Fruit fly (Drosophila melanogaster) whole organism, embryonic: ENCODE results near the gene CG34283.
A peak's percentile ranks its signal among the peaks of the same experiment; 100 is the strongest.

Source experiments
- CG10147 ChIP-seq: fragments of 200-800 bp; sonication (Bioruptor generic); optimal IDR thresholded peaks from 2 replicates; lab custom pipeline; 2019; ENCODE audit warnings: missing biosample characterization, mild to moderate bottlenecking, missing genetic modification characterization, moderate library complexity
- CG12071 ChIP-seq: fragments of 200-800 bp; sonication (Bioruptor generic); optimal IDR thresholded peaks from 3 replicates; lab custom pipeline; 2018; ENCODE audit warnings: missing biosample characterization, mild to moderate bottlenecking, missing genetic modification characterization
- CG12104 ChIP-seq: fragments of 200-800 bp; sonication (Bioruptor generic); optimal IDR thresholded peaks from 3 replicates; lab custom pipeline; 2016; ENCODE audit warnings: missing biosample characterization, missing genetic modification characterization
- CG12769 ChIP-seq: fragments of 200-800 bp; sonication (Bioruptor generic); optimal IDR thresholded peaks from 2 replicates; lab custom pipeline; 2019; ENCODE audit warnings: missing biosample characterization, mild to moderate bottlenecking, missing genetic modification characterization, moderate library complexity
- CG13287 ChIP-seq: fragments of 200-800 bp; sonication (Bioruptor generic); IDR thresholded peaks from 2 replicates; pipeline ENCODE4 v1.3.6; 2022; ENCODE audit warnings: missing biosample characterization, missing genetic modification characterization; ENCODE audit not compliant: partially characterized antibody
- CG13296 ChIP-seq: fragments of 200-800 bp; sonication (Bioruptor generic); optimal IDR thresholded peaks from 3 replicates; lab custom pipeline; 2018; ENCODE audit warnings: missing biosample characterization, mild to moderate bottlenecking, missing genetic modification characterization
- CG15269 ChIP-seq: fragments of 200-800 bp; sonication (Bioruptor generic); optimal IDR thresholded peaks from 2 replicates; lab custom pipeline; 2018; ENCODE audit warnings: missing biosample characterization, mild to moderate bottlenecking, missing genetic modification characterization, moderate library complexity
- CG15479 ChIP-seq: fragments of 200-800 bp; sonication (Bioruptor generic); optimal IDR thresholded peaks from 3 replicates; lab custom pipeline; 2019; ENCODE audit warnings: missing biosample characterization, mild to moderate bottlenecking, missing genetic modification characterization, moderate library complexity
- CG17359 ChIP-seq: fragments of 200-800 bp; sonication (Bioruptor generic); optimal IDR thresholded peaks from 3 replicates; lab custom pipeline; 2018; ENCODE audit warnings: missing biosample characterization, mild to moderate bottlenecking, missing genetic modification characterization, moderate library complexity
- CG18476 ChIP-seq: fragments of 200-800 bp; sonication (Bioruptor generic); optimal IDR thresholded peaks from 2 replicates; lab custom pipeline; 2016; ENCODE audit warnings: missing biosample characterization, mild to moderate bottlenecking, missing genetic modification characterization
- CG18599 ChIP-seq: fragments of 200-800 bp; sonication (Bioruptor generic); optimal IDR thresholded peaks from 3 replicates; lab custom pipeline; 2017; ENCODE audit warnings: missing biosample characterization, missing genetic modification characterization, mild to moderate bottlenecking, moderate library complexity, missing genetic modification reagents
- CG2120 ChIP-seq: fragments of 200-800 bp; sonication (Bioruptor generic); optimal IDR thresholded peaks from 3 replicates; lab custom pipeline; 2016; ENCODE audit warnings: missing biosample characterization, missing genetic modification characterization
- CG32532 ChIP-seq: fragments of 200-800 bp; sonication (Bioruptor generic); IDR thresholded peaks from 2 replicates; pipeline ENCODE4 v1.3.6; 2022; ENCODE audit warnings: missing biosample characterization, missing genetic modification characterization
- CG6654 ChIP-seq: fragments of 200-800 bp; sonication (Bioruptor generic); optimal IDR thresholded peaks from 2 replicates; lab custom pipeline; 2017; ENCODE audit warnings: missing biosample characterization, mild to moderate bottlenecking, missing genetic modification characterization
- CG6813 ChIP-seq: fragments of 200-800 bp; sonication (Bioruptor generic); optimal IDR thresholded peaks from 2 replicates; lab custom pipeline; 2017; ENCODE audit warnings: missing biosample characterization, missing genetic modification characterization, mild to moderate bottlenecking, moderate library complexity, missing genetic modification reagents
- CG7556 ChIP-seq: fragments of 200-800 bp; sonication (Bioruptor generic); optimal IDR thresholded peaks from 2 replicates; lab custom pipeline; 2017; ENCODE audit warnings: missing biosample characterization, mild to moderate bottlenecking, missing genetic modification characterization
- CG9932 ChIP-seq: fragments of 200-800 bp; sonication (Bioruptor generic); IDR thresholded peaks from 2 replicates; pipeline ENCODE4 v1.3.6; 2022; ENCODE audit warnings: missing biosample characterization, missing genetic modification characterization
- Eip74EF ChIP-seq, 2 experiments: fragments of 200-800 bp in 1 of 2; fragments of >200 bp in 1 of 2; sonication (Bioruptor generic) in 1 of 2; optimal IDR thresholded peaks; 2 replicates each; lab custom pipeline; 2017 to 2019; ENCODE audit warnings: missing biosample characterization in 2 of 2, missing genetic modification characterization in 2 of 2, mild to moderate bottlenecking in 1 of 2, moderate library complexity in 1 of 2
- Ets65A ChIP-seq: fragments of 200-800 bp; sonication (Bioruptor generic); peaks from one replicate; lab custom pipeline; 2016; ENCODE audit warnings: missing biosample characterization, missing genetic modification characterization
- Ets97D ChIP-seq: fragments of 200-800 bp; sonication (Bioruptor generic); optimal IDR thresholded peaks from 3 replicates; lab custom pipeline; 2016; ENCODE audit warnings: missing biosample characterization, missing genetic modification characterization
- Gsc ChIP-seq: fragments of 200-800 bp; sonication (Bioruptor generic); IDR thresholded peaks from 2 replicates; pipeline ENCODE4 v1.3.6; 2022; ENCODE audit warnings: missing biosample characterization, missing genetic modification characterization
- HLHmδ ChIP-seq: fragments of 200-800 bp; sonication (Bioruptor generic); optimal IDR thresholded peaks from 2 replicates; lab custom pipeline; 2018; ENCODE audit warnings: missing biosample characterization, mild to moderate bottlenecking, missing genetic modification characterization, moderate library complexity
- Jarid2 ChIP-seq: fragments of 200-800 bp; sonication (Bioruptor generic); optimal IDR thresholded peaks from 3 replicates; lab custom pipeline; 2017; ENCODE audit warnings: mild to moderate bottlenecking, missing biosample characterization, missing genetic modification reagents, missing genetic modification characterization
- Lim3 ChIP-seq: fragments of 200-800 bp; sonication (Bioruptor generic); IDR thresholded peaks from 2 replicates; pipeline ENCODE4 v1.3.6; 2022; ENCODE audit warnings: missing biosample characterization, missing genetic modification characterization
- Max ChIP-seq: fragments of 200-800 bp; sonication (Bioruptor generic); optimal IDR thresholded peaks from 2 replicates; lab custom pipeline; 2016; ENCODE audit warnings: missing biosample characterization, mild to moderate bottlenecking, missing genetic modification characterization
- Meics ChIP-seq: fragments of 200-800 bp; sonication (Bioruptor generic); optimal IDR thresholded peaks from 2 replicates; lab custom pipeline; 2017; ENCODE audit warnings: missing biosample characterization, mild to moderate bottlenecking, missing genetic modification characterization
- NK7.1 ChIP-seq: fragments of 200-800 bp; sonication (Bioruptor generic); optimal IDR thresholded peaks from 3 replicates; lab custom pipeline; 2016; ENCODE audit warnings: missing biosample characterization, missing genetic modification characterization
- Rfx ChIP-seq: fragments of 200-800 bp; sonication (Bioruptor generic); IDR thresholded peaks from 2 replicates; pipeline ENCODE4 v1.3.6; 2022; ENCODE audit warnings: missing biosample characterization, missing genetic modification characterization
- Six4 ChIP-seq: fragments of 200-800 bp; sonication (Bioruptor generic); optimal IDR thresholded peaks from 2 replicates; lab custom pipeline; 2016; ENCODE audit warnings: missing biosample characterization, missing genetic modification characterization
- Stat92E ChIP-seq, 3 experiments: fragments of >200 bp in 2 of 3; fragments of 200-800 bp in 1 of 3; sonication (Bioruptor generic) in 1 of 3; optimal IDR thresholded peaks; 2 replicates each; lab custom pipeline; 2017 to 2019; ENCODE audit warnings: missing biosample characterization in 3 of 3, missing genetic modification characterization in 3 of 3, mild to moderate bottlenecking in 1 of 3, moderate library complexity in 1 of 3
- Usf ChIP-seq: fragments of 200-800 bp; sonication (Bioruptor generic); optimal IDR thresholded peaks from 2 replicates; lab custom pipeline; 2017; ENCODE audit warnings: missing genotype, missing biosample characterization, missing genetic modification characterization
- amos ChIP-seq: fragments of 200-800 bp; sonication (Bioruptor generic); IDR thresholded peaks from 2 replicates; pipeline ENCODE4 v1.3.6; 2022; ENCODE audit warnings: missing biosample characterization, missing genetic modification characterization; ENCODE audit not compliant: partially characterized antibody
- cas ChIP-seq: fragments of 200-800 bp; sonication (Bioruptor generic); IDR thresholded peaks from 2 replicates; pipeline ENCODE4 v1.3.6; 2022; ENCODE audit warnings: missing biosample characterization, missing genetic modification characterization
- corto ChIP-seq: fragments of 200-800 bp; sonication (Bioruptor generic); optimal IDR thresholded peaks from 2 replicates; lab custom pipeline; 2016; ENCODE audit warnings: missing biosample characterization, mild to moderate bottlenecking, missing genetic modification characterization, moderate library complexity
- ems ChIP-seq: fragments of 200-800 bp; sonication (Bioruptor generic); optimal IDR thresholded peaks from 3 replicates; lab custom pipeline; 2016; ENCODE audit warnings: missing biosample characterization, missing genetic modification characterization
- ftz-f1 ChIP-seq: fragments of 200-800 bp; sonication (Bioruptor generic); optimal IDR thresholded peaks from 2 replicates; lab custom pipeline; 2016; ENCODE audit warnings: missing biosample characterization, missing genetic modification characterization
- hb ChIP-seq: fragments of 200-800 bp; sonication (Bioruptor generic); IDR thresholded peaks from 3 replicates; pipeline ENCODE4 v1.3.6; 2022; ENCODE audit warnings: missing biosample characterization, missing genetic modification characterization; ENCODE audit not compliant: partially characterized antibody
- hkb ChIP-seq, 2 experiments: fragments of 200-800 bp in 1 of 2; fragments of >200 bp in 1 of 2; sonication (Bioruptor generic) in 1 of 2; IDR thresholded peaks in 1 of 2; optimal IDR thresholded peaks in 1 of 2; 2 replicates each; pipeline versions ENCODE4 v1.3.6 to Lab custom; 2017 to 2022; ENCODE audit warnings: missing biosample characterization in 1 of 2, missing genetic modification characterization in 1 of 2
- ind ChIP-seq: fragments of 200-800 bp; sonication (Bioruptor generic); optimal IDR thresholded peaks from 3 replicates; lab custom pipeline; 2016; ENCODE audit warnings: missing biosample characterization, missing genetic modification characterization
- jumu ChIP-seq: fragments of 200-800 bp; sonication (Bioruptor generic); optimal IDR thresholded peaks from 3 replicates; lab custom pipeline; 2016; ENCODE audit warnings: missing biosample characterization, missing genetic modification characterization
- nerfin-1 ChIP-seq: fragments of 200-800 bp; sonication (Bioruptor generic); optimal IDR thresholded peaks from 3 replicates; lab custom pipeline; 2019; ENCODE audit warnings: missing biosample characterization, mild to moderate bottlenecking, missing genetic modification characterization, moderate library complexity
- pfk ChIP-seq: fragments of 200-800 bp; sonication (Bioruptor generic); optimal IDR thresholded peaks from 2 replicates; lab custom pipeline; 2018; ENCODE audit warnings: missing biosample characterization, mild to moderate bottlenecking, missing genetic modification characterization, moderate library complexity
- seq ChIP-seq: fragments of 200-800 bp; sonication (Bioruptor generic); IDR thresholded peaks from 2 replicates; pipeline ENCODE4 v1.3.6; 2022; ENCODE audit warnings: missing biosample characterization, missing genetic modification characterization
- sqz ChIP-seq: fragments of 200-800 bp; sonication (Bioruptor generic); optimal IDR thresholded peaks from 3 replicates; lab custom pipeline; 2018; ENCODE audit warnings: missing biosample characterization, mild to moderate bottlenecking, missing genetic modification characterization
- unpg ChIP-seq: fragments of 200-800 bp; sonication (Bioruptor generic); optimal IDR thresholded peaks from 3 replicates; lab custom pipeline; 2018; ENCODE audit warnings: missing biosample characterization, mild to moderate bottlenecking, missing genetic modification characterization, moderate library complexity
- vvl ChIP-seq: fragments of 200-800 bp; sonication (Bioruptor generic); IDR thresholded peaks from 2 replicates; pipeline ENCODE4 v1.3.6; 2022; ENCODE audit warnings: missing biosample characterization, missing genetic modification characterization

CG34283 gene

dm6 chr3R:18739978-18740954 is 17.9 kb upstream of the CG34283 start (continued):
- TF ChIP-seq CG15479 (GFP tag; lab: Kevin White, UChicago) (no peak), nerfin-1 (tag; lab: Kevin White, UChicago) (no peak), Six4 (GFP tag; lab: Kevin White, UChicago) (no peak), CG15269 (peak; percentile 33), ind (GFP tag; lab: Kevin White, UChicago) (no peak), Usf (GFP tag; lab: Kevin White, UChicago) (no peak), Ets65A (GFP tag; lab: Kevin White, UChicago) (peak; percentile 61), CG12071 (GFP tag; lab: Kevin White, UChicago) (peak; percentile 49), CG13287 (GFP tag; lab: Robert Waterston, UW) (peak; percentile 49), NK7.1 (no peak), corto (GFP tag; lab: Kevin White, UChicago) (peak; percentile 8), Lim3 (GFP tag; lab: Robert Waterston, UW) (no peak), CG12104 (GFP tag; lab: Kevin White, UChicago) (peak; percentile 11), seq (GFP tag; lab: Robert Waterston, UW) (0 out of 2 replicates have a peak, but pooled peaks have one; percentile 19), HLHmδ (peak; percentile 58), hb (GFP tag; lab: Robert Waterston, UW) (no peak), sqz (GFP tag; lab: Kevin White, UChicago) (no peak), CG2120 (GFP tag; lab: Kevin White, UChicago) (peak; percentile 17), jumu (GFP tag; lab: Kevin White, UChicago) (no peak), CG13296 (GFP tag; lab: Kevin White, UChicago) (peak; percentile 30), Meics (GFP tag; lab: Kevin White, UChicago) (peak; percentile 13), ems (GFP tag; lab: Kevin White, UChicago) (no peak), CG7556 (GFP tag; lab: Kevin White, UChicago) (no peak), unpg (GFP tag; lab: Kevin White, UChicago) (no peak), amos (peak; percentile 49; the same call in 1 of the 2 replicates), vvl (peak; percentile 36; the same call in 1 of the 2 replicates), CG6654 (GFP tag; lab: Kevin White, UChicago) (no peak), CG9932 (GFP tag; lab: Robert Waterston, UW) (peak; percentile 37; the same call in 1 of the 2 replicates), CG6813 (no peak), cas (no peak), Jarid2 (GFP tag; lab: Kevin White, UChicago) (peak; percentile 93), Rfx (GFP tag; lab: Robert Waterston, UW) (peak; percentile 44; the same call in 1 of the 2 replicates), ftz-f1 (GFP tag; lab: Kevin White, UChicago) (peak; percentile 12), hkb (optimal IDR thresholded peaks at IDR 0.05; lab: Kevin White, UChicago) (no peak), hkb (GFP tag; IDR thresholded peaks at IDR 0.05; lab: Robert Waterston, UW) (0 out of 2 replicates have a peak, but pooled peaks have one; percentile 52), CG12769 (tag; lab: Kevin White, UChicago) (peak; percentile 31), CG32532 (peak; percentile 35; the same call in 1 of the 2 replicates), CG18599 (GFP tag; lab: Kevin White, UChicago) (peak; percentile 9), Stat92E (GFP tag; optimal IDR thresholded peaks at IDR 0.05; lab: Kevin White, UChicago) (peak in 1 of 3 experiments; percentile 32), Eip74EF (GFP tag; optimal IDR thresholded peaks at IDR 0.05; lab: Kevin White, UChicago) (no peak), Ets97D (no peak), CG17359 (tag; lab: Kevin White, UChicago) (peak; percentile 8), Gsc (no peak), pfk (GFP tag; lab: Kevin White, UChicago) (no peak), CG18476 (GFP tag; lab: Kevin White, UChicago) (no peak), CG10147 (GFP tag; lab: Kevin White, UChicago) (peak; percentile 33), Max (GFP tag; lab: Kevin White, UChicago) (no peak)
